Worm (Caenorhabditis elegans) whole organism, L4 larva: ENCODE results near the gene C28A5.6.

Source experiments
- F10B5.3 ChIP-seq: sonication (generic microtip); optimal IDR thresholded peaks from 2 replicates; lab custom pipeline; 2016; ENCODE audit warnings: mild to moderate bottlenecking, missing genetic modification characterization, missing compliant biosample characterization
- F44E2.7 ChIP-seq: fragments of 200-800 bp; sonication (Bioruptor generic); IDR thresholded peaks from 2 replicates; pipeline ENCODE4 v2.1.2; 2022; ENCODE audit warnings: missing genetic modification characterization, missing compliant biosample characterization
- dve-1 ChIP-seq: sonication (generic microtip); optimal IDR thresholded peaks from 2 replicates; lab custom pipeline; 2017; ENCODE audit warnings: antibody characterized with exemption, mild to moderate bottlenecking, missing genetic modification characterization, missing compliant biosample characterization; ENCODE audit not compliant: insufficient read depth
- hmg-1.1 ChIP-seq: fragments of 200-800 bp; sonication (Bioruptor generic); IDR thresholded peaks from 2 replicates; pipeline ENCODE4 v1.3.6; 2022; ENCODE audit warnings: missing genetic modification reagents, missing genetic modification characterization, missing compliant biosample characterization
- lin-15B ChIP-seq: fragments of 150-350 bp; sonication (generic microtip); optimal IDR thresholded peaks from 3 replicates; lab custom pipeline; 2014; ENCODE audit warnings: missing biosample characterization, missing genetic modification characterization
- lin-39 ChIP-seq: fragments of 150-350 bp; optimal IDR thresholded peaks from 2 replicates; lab custom pipeline; 2014; ENCODE audit warnings: missing biosample characterization, missing genetic modification reagents, missing genetic modification characterization
- mes-2 ChIP-seq: sonication (generic microtip); optimal IDR thresholded peaks from 2 replicates; lab custom pipeline; 2016; ENCODE audit warnings: missing genotype, mild to moderate bottlenecking, missing genetic modification characterization, missing compliant biosample characterization; ENCODE audit not compliant: poor library complexity, severe bottlenecking
- pqm-1 ChIP-seq: sonication (generic microtip); optimal IDR thresholded peaks from 2 replicates; lab custom pipeline; 2017; ENCODE audit warnings: missing biosample characterization, missing genetic modification characterization
- zfp-3 ChIP-seq: fragments of 200-800 bp; sonication (Bioruptor generic); conservative IDR thresholded peaks from 2 replicates; pipeline ENCODE4 v1.3.6; 2022; ENCODE audit warnings: missing genetic modification reagents, missing genetic modification characterization, missing compliant biosample characterization
- zip-11 ChIP-seq: fragments of 200-800 bp; sonication (Bioruptor generic); IDR thresholded peaks from 2 replicates; pipeline ENCODE4 v1.3.6; 2022; ENCODE audit warnings: missing genetic modification characterization, missing compliant biosample characterization

DNA sequence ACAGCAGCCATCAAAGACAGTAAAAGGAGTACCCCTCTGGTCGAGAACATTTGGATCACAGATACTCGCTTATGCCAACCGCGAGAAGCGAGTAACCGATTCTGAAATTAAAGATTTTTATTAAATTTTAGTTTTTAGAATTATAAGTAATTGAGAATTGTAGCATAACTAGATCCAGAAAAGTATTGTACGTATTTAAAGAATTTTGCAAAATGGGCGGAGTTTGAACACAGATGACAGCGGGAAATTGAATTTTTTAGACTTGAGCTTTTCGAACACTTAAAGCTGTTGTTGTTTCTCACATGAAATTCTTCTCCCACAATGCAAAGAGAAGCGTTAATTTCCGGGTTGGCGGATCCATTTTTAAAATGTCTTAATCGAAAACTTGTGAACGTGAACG, 48.2 kb upstream of the C28A5.6 start, which contains the start of gene ins-17:
- no peak for TF ChIP-seq dve-1 (tag; lab: Kevin White, UChicago)
- TF ChIP-seq F44E2.7: no peak
- no peak for TF ChIP-seq lin-39
- no peak for TF ChIP-seq mes-2 (tag; lab: Kevin White, UChicago)
- no peak for TF ChIP-seq hmg-1.1 (GFP tag; lab: Robert Waterston, UW)
- TF ChIP-seq zfp-3: no peak
- TF ChIP-seq pqm-1 (tag; lab: Kevin White, UChicago): no peak
- TF ChIP-seq zip-11 (GFP tag; lab: Robert Waterston, UW): no peak
- TF ChIP-seq lin-15B (tag; lab: Kevin White, UChicago): no peak
- no peak for TF ChIP-seq F10B5.3
